Fruit fly (Drosophila melanogaster) whole organism: ENCODE measurements around the gene gukh.

Experiments used
- CG8478 ChIP-seq: fragments of >200 bp; optimal IDR thresholded peaks from 2 replicates; lab custom pipeline; 2018; ENCODE audit warnings: inconsistent platforms
- Dll ChIP-seq: fragments of >200 bp; optimal IDR thresholded peaks from 2 replicates; lab custom pipeline; 2017
- usp ChIP-seq: fragments of >200 bp; optimal IDR thresholded peaks from 2 replicates; lab custom pipeline; 2017; ENCODE audit warnings: missing biosample characterization, missing genetic modification characterization, mixed read lengths

dm6 chr3R:18997388-18998287, 13.8 kb downstream of the gukh start:
- TF ChIP-seq CG8478 (lab: Kevin White, UChicago): no peak
- TF ChIP-seq Dll (lab: Kevin White, UChicago): no peak
- no peak for TF ChIP-seq usp (GFP tag; lab: Kevin White, UChicago)
